Fruit fly (Drosophila melanogaster) whole organism, wandering third instar larva: Measurements from ENCODE around the gene x16.

Experiments used
- Abd-B ChIP-seq: fragments of >200 bp; optimal IDR thresholded peaks from 2 replicates; lab custom pipeline; 2017; ENCODE audit warnings: missing biosample characterization, missing genetic modification characterization
- HLH106 ChIP-seq: fragments of 200-800 bp; optimal IDR thresholded peaks from 3 replicates; lab custom pipeline; 2019; ENCODE audit warnings: missing biosample characterization, mild to moderate bottlenecking, missing genetic modification characterization, moderate library complexity
- Hnf4 ChIP-seq: fragments of 200-800 bp; sonication (Bioruptor generic); optimal IDR thresholded peaks from 2 replicates; lab custom pipeline; 2016; ENCODE audit warnings: missing biosample characterization, mild to moderate bottlenecking, missing genetic modification characterization
- Hr83 ChIP-seq: fragments of 200-300 bp; sonication (Bioruptor generic); optimal IDR thresholded peaks from 2 replicates; lab custom pipeline; 2016; ENCODE audit warnings: missing biosample characterization, mild to moderate bottlenecking, missing genetic modification characterization, moderate library complexity; ENCODE audit not compliant: poor library complexity, severe bottlenecking
- Myc ChIP-seq: fragments of >200 bp; optimal IDR thresholded peaks from 2 replicates; lab custom pipeline; 2017
- br ChIP-seq: fragments of 200-800 bp; sonication (Bioruptor generic); optimal IDR thresholded peaks from 2 replicates; lab custom pipeline; 2016; ENCODE audit warnings: missing biosample characterization, missing genetic modification characterization
- h ChIP-seq: fragments of 200-800 bp; sonication (Bioruptor generic); optimal IDR thresholded peaks from 3 replicates; lab custom pipeline; 2016; ENCODE audit warnings: missing biosample characterization, mild to moderate bottlenecking, missing genetic modification characterization

dm6 chr2L:6913964-6914363, 6.0 kb downstream of the x16 start, which contains the start of gene Wee1:
- TF ChIP-seq Hnf4 (GFP tag; lab: Kevin White, UChicago), result no peak
- TF ChIP-seq Myc (lab: Kevin White, UChicago), result no peak
- TF ChIP-seq br (GFP tag; lab: Kevin White, UChicago), result no peak
- no peak for TF ChIP-seq h (GFP tag; lab: Kevin White, UChicago)
- no peak for TF ChIP-seq Abd-B (GFP tag; lab: Kevin White, UChicago)
- no peak for TF ChIP-seq HLH106 (tag; lab: Kevin White, UChicago)
- no peak for TF ChIP-seq Hr83 (GFP tag; lab: Kevin White, UChicago)
